Fruit fly (Drosophila melanogaster) whole organism, prepupa: Measurements from ENCODE around the gene Klc.

Experiments used
- CG15336 ChIP-seq: fragments of 200-800 bp; sonication (Bioruptor generic); IDR thresholded peaks from 2 replicates; pipeline ENCODE4 v1.3.6; 2022; ENCODE audit warnings: missing biosample characterization, missing genetic modification characterization
- CG16779 ChIP-seq: fragments of 200-800 bp; sonication (Bioruptor generic); optimal IDR thresholded peaks from 3 replicates; lab custom pipeline; 2017; ENCODE audit warnings: missing biosample characterization, mild to moderate bottlenecking, missing genetic modification characterization
- Eip93F ChIP-seq: fragments of 200-800 bp; sonication (Bioruptor generic); optimal IDR thresholded peaks from 2 replicates; lab custom pipeline; 2016; ENCODE audit warnings: missing biosample characterization, mild to moderate bottlenecking, missing genetic modification characterization
- Lpt ChIP-seq: fragments of 200-800 bp; sonication (Bioruptor generic); optimal IDR thresholded peaks from 3 replicates; lab custom pipeline; 2016; ENCODE audit warnings: missing biosample characterization, missing genetic modification characterization
- lz ChIP-seq: fragments of 200-800 bp; sonication (Bioruptor generic); optimal IDR thresholded peaks from 3 replicates; lab custom pipeline; 2016; ENCODE audit warnings: missing biosample characterization, missing genetic modification characterization

dm6 chr3L:12741608-12742007 lies 8.2 kb downstream of the Klc start, which contains the start of gene CG32112:
- no peak for TF ChIP-seq Eip93F
- no peak for TF ChIP-seq Lpt (GFP tag; lab: Kevin White, UChicago)
- TF ChIP-seq CG16779 (tag; lab: Kevin White, UChicago): no peak
- no peak for TF ChIP-seq lz
- no peak for TF ChIP-seq CG15336 (GFP tag; lab: Robert Waterston, UW)
